Fruit fly (Drosophila melanogaster): ENCODE data around the gene CG13786.

The CG13786 gene

dm6 chr2L:7219650-7220267, 33.0 kb downstream of the CG13786 start, which contains the start of gene CG13784 (continued):
- TF ChIP-seq Elba2 (GFP tag; optimal IDR thresholded peaks at IDR 0.05) (no peak), CG10321 (GFP tag; IDR thresholded peaks at IDR 0.05) (no peak), CG17612 (GFP tag; IDR thresholded peaks at IDR 0.05) (0 out of 2 replicates have a peak, but pooled peaks have one; percentile 17), CG14710 (tag; optimal IDR thresholded peaks at IDR 0.05) (peak; percentile 52), CG10462 (GFP tag; optimal IDR thresholded peaks at IDR 0.05) (peak; percentile 65), CG1792 (GFP tag; optimal IDR thresholded peaks at IDR 0.05) (no peak), CG11560 (tag; IDR thresholded peaks at IDR 0.05) (peak; percentile 94; the same call in 2 of the 3 replicates), CG32772 (GFP tag; IDR thresholded peaks at IDR 0.05) (no peak), CG7963 (GFP tag; IDR thresholded peaks at IDR 0.05; ENCODE audit: partially characterized antibody) (peak; percentile 33; the same call in 1 of the 3 replicates), kni (GFP tag; optimal IDR thresholded peaks at IDR 0.05) (peak; percentile 23), CG14050 (GFP tag; IDR thresholded peaks at IDR 0.05) (no peak), PHDP (tag; optimal IDR thresholded peaks at IDR 0.05) (peak; percentile 35), pb (GFP tag; optimal IDR thresholded peaks at IDR 0.05) (peak; percentile 0), tup (GFP tag; optimal IDR thresholded peaks at IDR 0.05) (no peak), ATbp (GFP tag; optimal IDR thresholded peaks at IDR 0.05) (no peak), CG7372 (GFP tag; IDR thresholded peaks at IDR 0.05) (no peak), seq (GFP tag; IDR thresholded peaks at IDR 0.05) (peak; percentile 35; the same call in 1 of the 2 replicates), shn (GFP tag; optimal IDR thresholded peaks at IDR 0.05) (peak; percentile 8), HLHmδ (GFP tag; optimal IDR thresholded peaks at IDR 0.05) (peak; percentile 83), CG13424 (tag; optimal IDR thresholded peaks at IDR 0.05) (peak; percentile 45), eyg (GFP tag; optimal IDR thresholded peaks at IDR 0.05) (no peak), Asciz (GFP tag; optimal IDR thresholded peaks at IDR 0.05) (no peak), CG13775 (GFP tag; optimal IDR thresholded peaks at IDR 0.05) (no peak), ase (GFP tag; IDR thresholded peaks at IDR 0.05) (peak; percentile 33; the same call in 1 of the 3 replicates), CG3838 (GFP tag; optimal IDR thresholded peaks at IDR 0.05) (no peak), tna (GFP tag; IDR thresholded peaks at IDR 0.05; ENCODE audit: partially characterized antibody) (peak; percentile 58; the same call in 1 of the 2 replicates), ERR (GFP tag; optimal IDR thresholded peaks at IDR 0.05) (no peak), CG7556 (GFP tag; optimal IDR thresholded peaks at IDR 0.05) (no peak), insv (GFP tag; optimal IDR thresholded peaks at IDR 0.05) (peak in 1 of 2 experiments; percentile 41), unc-4 (GFP tag; IDR thresholded peaks at IDR 0.05; ENCODE audit: partially characterized antibody) (peak; percentile 58), cg (GFP tag; optimal IDR thresholded peaks at IDR 0.05) (no peak), CG43689 (GFP tag; IDR thresholded peaks at IDR 0.05) (no peak), CG2889 (GFP tag; IDR thresholded peaks at IDR 0.05) (no peak), disco-r (GFP tag; optimal IDR thresholded peaks at IDR 0.05) (no peak), org-1 (GFP tag; optimal IDR thresholded peaks at IDR 0.05) (no peak), CG4424 (GFP tag; optimal IDR thresholded peaks at IDR 0.05) (no peak), H15 (GFP tag; IDR thresholded peaks at IDR 0.05) (0 out of 3 replicates have a peak, but pooled peaks have one; percentile 13), Awh (GFP tag; IDR thresholded peaks at IDR 0.05) (no peak), CTCF (GFP tag; optimal IDR thresholded peaks at IDR 0.05) (no peak), gsb-n (tag; optimal IDR thresholded peaks at IDR 0.05) (peak; percentile 44), CG4820 (GFP tag; optimal IDR thresholded peaks at IDR 0.05) (no peak), CG1832 (GFP tag; optimal IDR thresholded peaks at IDR 0.05) (no peak), CG18619 (GFP tag; optimal IDR thresholded peaks at IDR 0.05) (peak; percentile 39), hbn (GFP tag; IDR thresholded peaks at IDR 0.05; ENCODE audit: partially characterized antibody) (peak; percentile 51; the same call in 1 of the 2 replicates), CG1603 (tag; optimal IDR thresholded peaks at IDR 0.05) (peak; percentile 82), odd (GFP tag; optimal IDR thresholded peaks at IDR 0.05) (peak; percentile 29), D19A (tag; optimal IDR thresholded peaks at IDR 0.05) (peak; percentile 44), Hey (tag; optimal IDR thresholded peaks at IDR 0.05) (no peak), Atf6 (GFP tag; IDR thresholded peaks at IDR 0.05) (peak; percentile 57), wor (GFP tag; IDR thresholded peaks at IDR 0.05) (no peak), CG11093 (GFP tag; IDR thresholded peaks at IDR 0.05) (no peak)
